Fruit fly (Drosophila melanogaster) Kc167 (cell line): Measurements from ENCODE around the gene Brf.

Experiments used
- Myc ChIP-seq: fragments of >200 bp; optimal IDR thresholded peaks from 2 replicates; lab custom pipeline; 2017; ENCODE audit warnings: missing external identifiers
- Sin3A ChIP-seq: fragments of >200 bp; optimal IDR thresholded peaks from 2 replicates; lab custom pipeline; 2018; ENCODE audit warnings: missing external identifiers
- h ChIP-seq: fragments of >200 bp; optimal IDR thresholded peaks from 3 replicates; lab custom pipeline; 2018; ENCODE audit warnings: missing external identifiers
- insv ChIP-seq: fragments of >200 bp; optimal IDR thresholded peaks from 3 replicates; lab custom pipeline; 2018; ENCODE audit warnings: missing external identifiers
- psq ChIP-seq: fragments of >200 bp; optimal IDR thresholded peaks from 2 replicates; lab custom pipeline; 2017; ENCODE audit warnings: missing external identifiers
- ttk ChIP-seq: sonication (Bioruptor generic); optimal IDR thresholded peaks from 2 replicates; lab custom pipeline; 2017; ENCODE audit warnings: missing external identifiers

The Brf gene

DNA sequence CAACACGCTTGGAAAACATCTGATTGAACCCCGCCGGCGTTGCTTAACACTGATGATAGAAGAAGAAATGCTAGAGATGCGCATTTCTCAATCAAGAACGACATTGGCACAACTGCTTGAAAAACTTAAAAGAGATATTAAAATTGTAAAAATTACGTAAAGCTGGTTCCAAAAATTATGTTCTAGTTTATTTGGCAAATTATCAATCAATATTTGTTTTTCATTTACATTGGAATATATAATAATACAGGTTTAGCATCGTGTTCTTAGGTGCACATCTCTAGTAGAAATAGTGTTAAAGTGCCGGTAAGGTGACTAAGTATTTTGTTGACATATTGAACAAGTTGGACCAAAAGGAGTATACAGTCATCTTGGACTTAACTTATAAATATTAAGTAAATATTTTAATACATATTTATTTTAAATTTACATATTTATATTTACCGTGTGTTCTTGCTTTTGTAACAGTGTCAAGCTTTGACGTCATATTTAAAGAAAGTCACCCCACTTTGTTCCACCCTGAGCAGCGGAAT is at the start of gene Brf, which contains the start of gene sds22:
TSS of gene Brf (minus strand) at position 25 of the 533 bp plus-strand sequence.
TSS of gene sds22 (plus strand) at position 282 of the 533 bp plus-strand sequence.
- TF ChIP-seq psq (no peak), insv (lab: Kevin White, UChicago) (no peak), h (no peak), Myc (lab: Kevin White, UChicago) (no peak), Sin3A (lab: Kevin White, UChicago) (no peak), ttk (no peak)

DNA sequence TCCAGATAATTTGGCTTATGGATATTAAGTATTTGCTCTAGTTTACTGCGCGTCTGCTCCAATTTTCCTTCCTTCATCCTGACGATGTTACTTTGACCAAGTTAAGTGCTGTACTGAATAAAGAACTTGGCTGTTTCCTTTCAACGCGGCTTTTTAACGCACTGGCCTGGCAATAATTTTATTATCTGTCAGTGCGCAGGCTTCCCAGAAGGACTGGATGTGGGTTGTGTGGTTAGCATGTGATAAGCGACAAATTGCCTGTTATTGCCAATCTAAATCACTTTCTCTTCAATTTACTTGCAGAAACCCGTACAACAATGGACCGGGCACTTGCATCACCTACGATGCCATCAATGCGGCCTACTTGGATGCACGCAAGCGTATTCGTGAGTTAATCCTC is 49.5 kb upstream of the Brf start, which contains the start of gene CG14331:
TSS of gene CG14331 (minus strand) at position 101 of the 400 bp plus-strand sequence.
- TF ChIP-seq Myc (lab: Kevin White, UChicago) = no peak
- no peak for TF ChIP-seq ttk
- no peak for TF ChIP-seq Sin3A (lab: Kevin White, UChicago)
- no peak for TF ChIP-seq insv (lab: Kevin White, UChicago)
- TF ChIP-seq psq = no peak
- no peak for TF ChIP-seq h

DNA sequence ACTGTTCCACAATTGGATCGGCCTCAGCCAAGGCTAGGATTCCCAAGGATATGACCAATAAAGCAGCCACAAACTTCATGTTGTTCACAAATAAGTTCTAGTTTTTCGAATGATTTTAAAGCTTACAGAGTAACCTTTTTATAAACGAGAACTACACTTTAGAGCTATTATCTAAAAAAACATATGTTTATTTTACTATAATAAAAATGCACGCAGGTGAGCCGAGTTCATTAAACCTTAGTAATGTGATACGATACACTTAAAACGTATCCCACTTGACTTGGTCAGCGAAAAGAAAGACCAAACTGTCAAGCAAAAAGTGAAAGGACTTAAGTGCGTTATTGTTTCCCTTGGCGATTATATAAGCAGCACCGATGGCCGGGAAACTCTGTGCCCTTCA is 43.2 kb upstream of the Brf start, which contains the start of gene CG44090:
TSS of gene CG44090 (minus strand) at position 101 of the 400 bp plus-strand sequence.
- TF ChIP-seq h = no peak
- no peak for TF ChIP-seq Myc (lab: Kevin White, UChicago)
- no peak for TF ChIP-seq insv (lab: Kevin White, UChicago)
- no peak for TF ChIP-seq psq
- TF ChIP-seq Sin3A (lab: Kevin White, UChicago) = no peak
- no peak for TF ChIP-seq ttk

DNA sequence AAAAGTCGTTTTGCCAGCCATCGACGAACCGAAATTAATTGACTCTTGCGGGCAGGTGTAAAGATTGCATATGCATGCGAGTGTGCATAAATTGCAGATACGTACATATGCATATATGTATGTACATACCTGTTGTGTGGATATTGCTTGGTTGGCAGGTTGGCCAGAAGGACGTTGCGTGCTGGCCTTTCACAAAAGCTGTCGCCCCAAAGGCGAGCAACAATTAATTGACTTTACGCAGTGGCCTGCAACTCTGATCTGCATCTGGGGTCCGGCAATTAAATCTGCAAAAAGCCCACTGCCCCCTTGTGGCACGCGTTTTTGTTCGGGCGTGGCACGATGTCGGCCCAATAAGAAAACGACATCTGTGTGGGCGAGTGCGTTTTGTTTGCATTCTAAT is 42.0 kb upstream of the Brf start:
- no peak for TF ChIP-seq ttk
- no peak for TF ChIP-seq Sin3A (lab: Kevin White, UChicago)
- no peak for TF ChIP-seq psq
- TF ChIP-seq h = no peak
- TF ChIP-seq insv (lab: Kevin White, UChicago) = no peak
- no peak for TF ChIP-seq Myc (lab: Kevin White, UChicago)

DNA sequence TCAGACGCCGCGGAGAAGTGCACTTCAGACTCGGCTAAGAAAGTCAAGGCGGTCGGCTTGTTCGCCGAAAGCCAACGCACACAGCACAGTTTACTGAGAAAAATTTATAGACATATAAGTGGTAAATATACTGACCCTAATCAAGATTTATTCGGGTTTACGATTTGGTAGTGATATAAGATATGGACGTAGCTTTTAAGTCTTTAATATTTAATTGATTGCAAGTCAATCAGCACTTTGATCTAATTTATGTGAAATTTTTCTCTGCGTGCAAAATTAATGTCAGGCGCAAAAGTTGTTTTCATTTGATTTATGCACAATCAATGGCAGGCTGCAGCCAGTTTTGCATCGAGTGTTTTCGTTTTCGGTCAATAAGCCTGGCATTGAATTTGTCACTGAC is 39.3 kb upstream of the Brf start:
- no peak for TF ChIP-seq ttk

DNA sequence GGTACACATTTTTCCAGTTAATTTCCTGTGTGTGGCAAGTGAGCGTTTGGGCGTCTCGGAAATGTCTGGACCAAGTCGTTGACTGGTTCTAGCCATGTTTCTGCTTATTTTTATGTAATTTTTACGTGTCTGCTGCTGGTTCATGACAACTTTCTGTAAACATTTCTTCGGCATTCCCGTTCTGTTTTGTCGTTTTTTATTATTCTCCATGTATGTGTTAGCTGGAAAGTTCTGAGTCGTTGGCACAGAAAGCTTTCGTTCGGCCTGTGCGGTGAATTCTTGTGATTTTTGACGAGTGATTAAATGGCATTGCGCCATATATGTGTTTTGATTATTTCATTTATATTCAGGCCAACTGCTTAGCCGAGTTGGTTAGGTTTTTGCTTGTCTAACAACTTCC is 35.1 kb upstream of the Brf start:
- no peak for TF ChIP-seq insv (lab: Kevin White, UChicago)
- TF ChIP-seq ttk = no peak
- TF ChIP-seq h = no peak
- TF ChIP-seq Myc (lab: Kevin White, UChicago) = no peak
- no peak for TF ChIP-seq Sin3A (lab: Kevin White, UChicago)
- no peak for TF ChIP-seq psq

dm6 chr3R:17425417-17425915 is 34.3 kb upstream of the Brf start, which contains the start of gene cysu:
Gene cysu, plus strand, starts transcription at chr3R:17425768.
- TF ChIP-seq ttk = no peak
- no peak for TF ChIP-seq h
- TF ChIP-seq insv (lab: Kevin White, UChicago) = no peak
- TF ChIP-seq psq = no peak
- TF ChIP-seq Sin3A (lab: Kevin White, UChicago) = no peak
- no peak for TF ChIP-seq Myc (lab: Kevin White, UChicago)

DNA sequence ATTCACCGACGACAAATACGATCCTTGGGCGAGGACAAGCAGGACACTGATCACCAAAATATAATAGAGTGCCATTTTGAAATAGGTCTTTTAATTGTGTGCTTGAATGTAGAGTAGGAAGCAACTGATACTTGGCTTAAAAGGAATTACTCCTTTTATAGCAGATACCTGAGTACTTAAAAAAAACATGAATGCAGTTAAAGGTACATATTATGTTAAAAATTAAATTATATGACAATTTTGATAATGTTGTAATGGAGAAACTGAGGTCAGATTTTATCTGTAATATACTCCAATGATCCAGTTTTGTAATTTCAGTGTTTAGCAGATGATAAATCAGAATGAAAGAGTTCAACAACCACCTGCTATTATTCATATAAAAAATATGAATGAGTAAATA is 31.0 kb upstream of the Brf start, which contains the start of gene CG14332:
TSS of gene CG14332 (minus strand) at position 101 of the 400 bp plus-strand sequence.
- TF ChIP-seq insv (lab: Kevin White, UChicago) = no peak
- no peak for TF ChIP-seq psq
- no peak for TF ChIP-seq Myc (lab: Kevin White, UChicago)

DNA sequence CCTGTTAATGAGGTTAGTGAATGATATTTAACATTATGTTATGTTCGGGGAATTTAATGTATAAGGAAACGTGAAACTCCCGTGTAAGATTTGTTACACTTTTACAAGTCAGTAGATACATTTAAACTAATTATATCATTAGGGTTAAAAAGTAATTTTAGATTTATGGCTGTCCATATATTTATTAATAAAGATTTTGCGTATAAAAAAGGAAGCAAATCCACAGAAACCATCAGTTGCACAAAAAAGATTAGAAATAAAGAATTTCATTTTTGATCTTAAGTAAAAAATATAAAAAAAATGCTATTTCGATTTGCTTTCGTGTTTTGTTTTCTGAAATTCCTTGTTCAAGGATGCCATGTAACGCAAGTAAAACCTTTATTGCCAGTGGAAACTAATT is 29.2 kb upstream of the Brf start, which contains the start of gene CG42835:
TSS of gene CG42835 (plus strand) at position 301 of the 400 bp plus-strand sequence.
- no peak for TF ChIP-seq ttk

DNA sequence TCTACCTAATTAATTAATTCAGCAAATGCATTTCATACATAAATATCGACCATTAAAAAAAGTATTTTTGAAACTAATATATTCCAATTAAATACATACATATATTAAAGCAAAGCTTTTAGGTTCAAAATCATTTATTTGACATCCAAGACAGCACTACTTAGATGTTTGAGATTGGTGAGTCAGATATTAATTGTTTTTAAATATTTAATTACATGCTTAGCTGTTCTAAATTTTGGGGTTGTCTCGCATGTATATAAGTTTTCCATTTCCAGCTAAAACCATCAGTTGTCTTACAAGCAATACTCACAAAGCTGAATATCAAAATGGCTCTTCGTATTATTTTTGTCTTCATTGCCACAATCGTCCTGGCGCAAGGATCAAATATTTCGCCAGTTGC is 27.3 kb upstream of the Brf start, which contains the start of gene CG42834:
TSS of gene CG42834 (plus strand) at position 301 of the 400 bp plus-strand sequence.
- TF ChIP-seq Myc (lab: Kevin White, UChicago) = no peak
- no peak for TF ChIP-seq psq
- TF ChIP-seq Sin3A (lab: Kevin White, UChicago) = no peak
- no peak for TF ChIP-seq h
- TF ChIP-seq insv (lab: Kevin White, UChicago) = no peak
- TF ChIP-seq ttk = no peak

- TF ChIP-seq Myc (lab: Kevin White, UChicago) (no peak), insv (lab: Kevin White, UChicago) (no peak), ttk (no peak), psq (no peak), h (no peak), Sin3A (lab: Kevin White, UChicago) (no peak)
Observed at dm6 chr3R:17417167-17417566, 26.0 kb upstream of the Brf start, which contains the start of gene CG33333. Gene CG33333, plus strand, starts transcription at chr3R:17417467.

DNA sequence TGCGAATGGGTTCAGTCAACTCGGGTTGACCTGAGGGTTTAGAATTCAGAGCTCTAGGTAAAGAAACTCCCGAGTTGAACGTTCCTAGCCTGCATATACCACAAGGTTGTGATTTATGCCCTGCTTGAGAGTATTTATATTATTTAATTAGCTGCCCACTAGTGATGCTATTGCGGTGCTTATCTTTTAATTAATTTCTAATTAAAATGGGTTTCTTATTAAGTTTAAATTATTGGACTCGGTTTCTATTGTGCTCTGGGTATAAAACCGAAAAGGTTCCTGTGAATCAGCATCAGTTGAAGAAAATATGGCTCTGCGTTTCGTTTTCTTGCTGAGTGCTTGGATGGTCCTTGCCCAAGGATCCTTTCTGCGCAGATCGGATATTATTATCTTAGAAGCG is 24.3 kb upstream of the Brf start, which contains the start of gene CG5866:
TSS of gene CG5866 (plus strand) at position 301 of the 400 bp plus-strand sequence.
- TF ChIP-seq h (no peak), ttk (no peak), psq (no peak), insv (lab: Kevin White, UChicago) (no peak), Sin3A (lab: Kevin White, UChicago) (no peak), Myc (lab: Kevin White, UChicago) (no peak)

DNA sequence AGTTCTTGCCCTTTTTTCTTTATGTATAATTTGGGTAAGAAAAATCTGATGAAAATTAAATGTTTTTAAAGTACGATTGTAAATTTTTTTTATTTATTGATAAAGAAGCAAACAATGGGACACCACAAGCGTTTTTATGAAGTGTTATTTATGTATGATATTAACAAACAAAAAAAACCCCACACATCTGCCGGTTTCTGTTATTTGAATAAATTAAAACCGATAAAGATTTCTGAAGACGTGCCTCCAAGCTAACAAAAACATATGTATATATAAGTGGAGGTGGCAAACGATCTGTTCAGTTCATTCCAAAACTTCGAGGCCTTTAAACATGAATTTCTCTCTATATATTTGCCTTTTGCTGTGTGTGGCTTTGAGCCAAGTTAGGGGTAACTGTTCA is 22.5 kb upstream of the Brf start, which contains the start of gene CG42822:
TSS of gene CG42822 (plus strand) at position 301 of the 400 bp plus-strand sequence.
- no peak for TF ChIP-seq psq
- no peak for TF ChIP-seq ttk
- no peak for TF ChIP-seq Myc (lab: Kevin White, UChicago)
- no peak for TF ChIP-seq insv (lab: Kevin White, UChicago)
- TF ChIP-seq Sin3A (lab: Kevin White, UChicago) = no peak
- no peak for TF ChIP-seq h
